Fruit fly (Drosophila melanogaster): Measurements from ENCODE around the gene Rtnl1.

- no peak for TF ChIP-seq usp (GFP tag; optimal IDR thresholded peaks at IDR 0.05)
- no peak for TF ChIP-seq EcR (GFP tag; optimal IDR thresholded peaks at IDR 0.05)
Observed at dm6 chr2L:5000919-5001581, 8.5 kb downstream of the Rtnl1 start.
